Worm (Caenorhabditis elegans): Measurements from ENCODE around the gene F45D3.1.

DNA sequence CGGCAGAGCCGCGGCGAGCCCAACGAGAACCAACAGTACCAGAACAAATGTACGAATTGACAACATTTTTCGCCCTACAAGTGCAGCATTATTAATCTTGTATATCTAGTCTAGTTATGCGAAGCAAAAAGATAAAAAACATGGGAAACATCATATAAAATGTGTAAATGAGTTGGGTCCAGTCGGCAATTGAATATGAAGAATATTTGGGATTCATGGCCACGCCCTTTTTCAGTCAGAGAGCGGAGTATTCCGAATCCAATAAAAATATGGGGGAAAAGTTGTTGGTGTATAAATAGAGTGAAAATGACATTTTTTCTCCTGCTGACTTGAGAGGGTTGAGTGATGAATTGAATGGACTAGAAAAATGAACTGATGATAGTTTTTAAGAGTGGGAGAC, 20.7 kb upstream of the F45D3.1 start, which contains the start of gene nlp-46:
- TF ChIP-seq pha-4 (tag; optimal IDR thresholded peaks at IDR 0.05) (no peak), snpc-4 (tag; optimal IDR thresholded peaks at IDR 0.05) (no peak), elt-3 (tag; optimal IDR thresholded peaks at IDR 0.05) (no peak)

Data from whole organism, mixed stage, embryonic.